Comparison of ENCODE assay signal across 1 fruit fly cellular context in genomic region chrX:12937825-12938520, dm6.
TF ChIP-seq lines count a peak whose summit lies in the region.

No protein-coding gene starts in this region.

TF ChIP-seq in whole organism, embryonic, 481 proteins besides CTCF, POLR2A, EP300 and RAD21 (continued from another document and continues in another):
- TF ChIP-seq CG15269 (tag; optimal IDR thresholded peaks at IDR 0.05; lab: Kevin White, UChicago) (peak; percentile 61), CG13775 (GFP tag; optimal IDR thresholded peaks at IDR 0.05; lab: Kevin White, UChicago) (peak; percentile 5), fd96Cb (tag; optimal IDR thresholded peaks at IDR 0.05; lab: Kevin White, UChicago) (peak; percentile 55), CG12659 (GFP tag; optimal IDR thresholded peaks at IDR 0.05; lab: Kevin White, UChicago) (peak; percentile 29), CG14710 (tag; optimal IDR thresholded peaks at IDR 0.05; lab: Kevin White, UChicago) (peak; percentile 39), CG11560 (tag; IDR thresholded peaks at IDR 0.05; lab: Robert Waterston, UW) (no peak), CG9797 (GFP tag; optimal IDR thresholded peaks at IDR 0.05; lab: Kevin White, UChicago) (no peak), Abd-B (GFP tag; optimal IDR thresholded peaks at IDR 0.05; lab: Kevin White, UChicago) (peak; percentile 16), CoRest (tag; optimal IDR thresholded peaks at IDR 0.05; lab: Kevin White, UChicago) (peak; percentile 54), gem (tag; optimal IDR thresholded peaks at IDR 0.05; lab: Kevin White, UChicago) (peak; percentile 76), hkb (optimal IDR thresholded peaks at IDR 0.05; lab: Kevin White, UChicago) (no peak), hkb (GFP tag; IDR thresholded peaks at IDR 0.05; lab: Robert Waterston, UW) (0 out of 2 replicates have a peak, but pooled peaks have one; percentile 27), crol (GFP tag; IDR thresholded peaks at IDR 0.05; lab: Robert Waterston, UW) (peak; percentile 46; the same call in 1 of the 2 replicates), CG13894 (tag; optimal IDR thresholded peaks at IDR 0.05; lab: Kevin White, UChicago) (peak; percentile 24), CG12299 (tag; optimal IDR thresholded peaks at IDR 0.05; lab: Kevin White, UChicago) (no peak), CG32772 (GFP tag; IDR thresholded peaks at IDR 0.05; lab: Robert Waterston, UW) (0 out of 2 replicates have a peak, but pooled peaks have one; percentile 15), CG18599 (GFP tag; optimal IDR thresholded peaks at IDR 0.05; lab: Kevin White, UChicago) (peak; percentile 82), CG6813 (GFP tag; optimal IDR thresholded peaks at IDR 0.05; lab: Kevin White, UChicago) (no peak), wor (GFP tag; IDR thresholded peaks at IDR 0.05; lab: Robert Waterston, UW) (0 out of 2 replicates have a peak, but pooled peaks have one; percentile 25), CG10267 (tag; optimal IDR thresholded peaks at IDR 0.05; lab: Kevin White, UChicago) (peak; percentile 37), CG10654 (GFP tag; optimal IDR thresholded peaks at IDR 0.05; lab: Kevin White, UChicago) (no peak), Atf6 (GFP tag; IDR thresholded peaks at IDR 0.05; lab: Robert Waterston, UW) (peak; percentile 52; the same call in 1 of the 2 replicates), chinmo (GFP tag; IDR thresholded peaks at IDR 0.05; lab: Robert Waterston, UW; ENCODE audit: partially characterized antibody) (0 out of 4 replicates have a peak, but pooled peaks have one; percentile 56), Meics (GFP tag; optimal IDR thresholded peaks at IDR 0.05; lab: Kevin White, UChicago) (peak; percentile 63), D19B (GFP tag; optimal IDR thresholded peaks at IDR 0.05; lab: Kevin White, UChicago) (no peak), CG1832 (GFP tag; optimal IDR thresholded peaks at IDR 0.05; lab: Kevin White, UChicago) (peak; percentile 94), abd-A (tag; optimal IDR thresholded peaks at IDR 0.05; lab: Kevin White, UChicago) (peak; percentile 49), Eip74EF (GFP tag; optimal IDR thresholded peaks at IDR 0.05; lab: Kevin White, UChicago) (peak in 1 of 2 experiments; percentile 12), Blimp-1 (GFP tag; optimal IDR thresholded peaks at IDR 0.05; lab: Kevin White, UChicago) (peak; percentile 49), sug (tag; optimal IDR thresholded peaks at IDR 0.05; lab: Kevin White, UChicago) (peak; percentile 12), Poxn (GFP tag; IDR thresholded peaks at IDR 0.05; lab: Robert Waterston, UW) (no peak), Nf-YC (tag; optimal IDR thresholded peaks at IDR 0.05; lab: Kevin White, UChicago) (peak; percentile 61), scrt (GFP tag; optimal IDR thresholded peaks at IDR 0.05; lab: Kevin White, UChicago) (peak; percentile 28), zf30C (GFP tag; optimal IDR thresholded peaks at IDR 0.05; lab: Kevin White, UChicago) (peak; percentile 78), unpg (GFP tag; optimal IDR thresholded peaks at IDR 0.05; lab: Kevin White, UChicago) (peak; percentile 44), CG2678 (tag; optimal IDR thresholded peaks at IDR 0.05; lab: Kevin White, UChicago) (peak; percentile 76), nerfin-2 (GFP tag; IDR thresholded peaks at IDR 0.05; lab: Robert Waterston, UW; ENCODE audit: partially characterized antibody) (no peak), dmrt99B (tag; optimal IDR thresholded peaks at IDR 0.05; lab: Kevin White, UChicago) (peak; percentile 73), Ada2b (GFP tag; IDR thresholded peaks at IDR 0.05; lab: Robert Waterston, UW) (no peak), D (optimal IDR thresholded peaks at IDR 0.05; lab: Kevin White, UChicago) (peak; percentile 84), D (GFP tag; optimal IDR thresholded peaks at IDR 0.05; lab: Kevin White, UChicago) (no peak), seq (GFP tag; IDR thresholded peaks at IDR 0.05; lab: Robert Waterston, UW) (peak; percentile 80; the same call in 1 of the 2 replicates), Fer3 (tag; optimal IDR thresholded peaks at IDR 0.05; lab: Kevin White, UChicago) (peak; percentile 49), z (GFP tag; IDR thresholded peaks at IDR 0.05; lab: Robert Waterston, UW) (no peak), insv (GFP tag; optimal IDR thresholded peaks at IDR 0.05; lab: Kevin White, UChicago) (peak in 1 of 2 experiments; percentile 45), ATbp (GFP tag; optimal IDR thresholded peaks at IDR 0.05; lab: Kevin White, UChicago) (peak; percentile 17), CG17361 (GFP tag; IDR thresholded peaks at IDR 0.05; lab: Robert Waterston, UW) (peak; percentile 56), Gsc (GFP tag; IDR thresholded peaks at IDR 0.05; lab: Robert Waterston, UW) (no peak), Side (GFP tag; optimal IDR thresholded peaks at IDR 0.05; lab: Kevin White, UChicago) (no peak), Trl (optimal IDR thresholded peaks at IDR 0.05; lab: Kevin White, UChicago) (peak; percentile 70 to 80), Trl (GFP tag; optimal IDR thresholded peaks at IDR 0.05; lab: Kevin White, UChicago) (no peak), CG17829 (tag; optimal IDR thresholded peaks at IDR 0.05; lab: Kevin White, UChicago) (peak; percentile 39), CG16815 (GFP tag; optimal IDR thresholded peaks at IDR 0.05; lab: Kevin White, UChicago) (no peak), Hr3 (GFP tag; optimal IDR thresholded peaks at IDR 0.05; lab: Kevin White, UChicago) (peak; percentile 20), cg (GFP tag; optimal IDR thresholded peaks at IDR 0.05; lab: Kevin White, UChicago) (peak; percentile 89), NC2β (GFP tag; optimal IDR thresholded peaks at IDR 0.05; lab: Kevin White, UChicago) (no peak), sqz (GFP tag; optimal IDR thresholded peaks at IDR 0.05; lab: Kevin White, UChicago) (peak; percentile 39), vvl (GFP tag; IDR thresholded peaks at IDR 0.05; lab: Robert Waterston, UW) (peak; percentile 31; the same call in 1 of the 2 replicates), toy (GFP tag; IDR thresholded peaks at IDR 0.05; lab: Robert Waterston, UW) (no peak), lab (GFP tag; optimal IDR thresholded peaks at IDR 0.05; lab: Kevin White, UChicago) (peak; percentile 67), CG7357 (GFP tag; IDR thresholded peaks at IDR 0.05; lab: Robert Waterston, UW) (peak; percentile 40; the same call in 1 of the 3 replicates), ato (GFP tag; IDR thresholded peaks at IDR 0.05; lab: Robert Waterston, UW; ENCODE audit: partially characterized antibody) (no peak), Hey (tag; optimal IDR thresholded peaks at IDR 0.05; lab: Kevin White, UChicago) (no peak), CG10959 (GFP tag; IDR thresholded peaks at IDR 0.05; lab: Robert Waterston, UW) (no peak), CG8924 (tag; optimal IDR thresholded peaks at IDR 0.05; lab: Kevin White, UChicago) (peak; percentile 59), CG14860 (GFP tag; IDR thresholded peaks at IDR 0.05; lab: Robert Waterston, UW; ENCODE audit: partially characterized antibody) (no peak), CG11504 (tag; optimal IDR thresholded peaks at IDR 0.05; lab: Kevin White, UChicago) (peak; percentile 71), yki (optimal IDR thresholded peaks at IDR 0.05; lab: Kevin White, UChicago) (peak; percentile 54), org-1 (GFP tag; optimal IDR thresholded peaks at IDR 0.05; lab: Kevin White, UChicago) (peak; percentile 6), Hmr (GFP tag; optimal IDR thresholded peaks at IDR 0.05; lab: Kevin White, UChicago) (peak; percentile 72), CG18262 (tag; optimal IDR thresholded peaks at IDR 0.05; lab: Kevin White, UChicago) (peak; percentile 67), CG17186 (GFP tag; optimal IDR thresholded peaks at IDR 0.05; lab: Kevin White, UChicago) (no peak), Sin3A (optimal IDR thresholded peaks at IDR 0.05; lab: Kevin White, UChicago) (no peak), pzg (GFP tag; optimal IDR thresholded peaks at IDR 0.05; lab: Kevin White, UChicago) (no peak), Xrp1 (GFP tag; IDR thresholded peaks at IDR 0.05; lab: Robert Waterston, UW) (no peak), CG3847 (GFP tag; IDR thresholded peaks at IDR 0.05; lab: Robert Waterston, UW) (0 out of 2 replicates have a peak, but pooled peaks have one; percentile 10), pfk (GFP tag; optimal IDR thresholded peaks at IDR 0.05; lab: Kevin White, UChicago) (no peak), Rfx (GFP tag; IDR thresholded peaks at IDR 0.05; lab: Robert Waterston, UW) (peak; percentile 16; the same call in 1 of the 2 replicates), Dek (tag; optimal IDR thresholded peaks at IDR 0.05; lab: Kevin White, UChicago) (peak; percentile 28), CG7839 (tag; optimal IDR thresholded peaks at IDR 0.05; lab: Kevin White, UChicago) (peak; percentile 73), CG9932 (GFP tag; IDR thresholded peaks at IDR 0.05; lab: Robert Waterston, UW) (peak; percentile 43), sisA (GFP tag; IDR thresholded peaks at IDR 0.05; lab: Robert Waterston, UW) (no peak; the same call in 1 of the 2 replicates), nmo (GFP tag; optimal IDR thresholded peaks at IDR 0.05; lab: Kevin White, UChicago) (peak; percentile 57), Lpt (GFP tag; optimal IDR thresholded peaks at IDR 0.05; lab: Kevin White, UChicago) (no peak), dm (GFP tag; optimal IDR thresholded peaks at IDR 0.05; lab: Kevin White, UChicago) (no peak), klu (GFP tag; IDR thresholded peaks at IDR 0.05; lab: Robert Waterston, UW) (0 out of 2 replicates have a peak, but pooled peaks have one; percentile 17), slp2 (GFP tag; optimal IDR thresholded peaks at IDR 0.05; lab: Kevin White, UChicago) (no peak), HHEX (GFP tag; optimal IDR thresholded peaks at IDR 0.05; lab: Kevin White, UChicago) (peak; percentile 31), CG8388 (GFP tag; optimal IDR thresholded peaks at IDR 0.05; lab: Kevin White, UChicago) (peak; percentile 46), CG6854 (GFP tag; optimal IDR thresholded peaks at IDR 0.05; lab: Kevin White, UChicago) (peak; percentile 44), exex (tag; optimal IDR thresholded peaks at IDR 0.05; lab: Kevin White, UChicago) (peak; percentile 26), Opbp (GFP tag; IDR thresholded peaks at IDR 0.05; lab: Robert Waterston, UW; ENCODE audit: partially characterized antibody) (no peak), CG6689 (GFP tag; IDR thresholded peaks at IDR 0.05; lab: Robert Waterston, UW) (peak; percentile 31; the same call in 1 of the 2 replicates), tll (GFP tag; optimal IDR thresholded peaks at IDR 0.05; lab: Kevin White, UChicago) (peak in 1 of 2 experiments; percentile 47), CG4617 (GFP tag; optimal IDR thresholded peaks at IDR 0.05; lab: Kevin White, UChicago; ENCODE audit: borderline replicate concordance) (no peak), pros (GFP tag; optimal IDR thresholded peaks at IDR 0.05; lab: Kevin White, UChicago) (peak; percentile 67), CG6654 (GFP tag; optimal IDR thresholded peaks at IDR 0.05; lab: Kevin White, UChicago) (no peak), CG10543 (GFP tag; optimal IDR thresholded peaks at IDR 0.05; lab: Kevin White, UChicago) (no peak), CG17359 (tag; optimal IDR thresholded peaks at IDR 0.05; lab: Kevin White, UChicago) (peak; percentile 66), CG7928 (GFP tag; optimal IDR thresholded peaks at IDR 0.05; lab: Kevin White, UChicago) (no peak), CG32532 (GFP tag; IDR thresholded peaks at IDR 0.05; lab: Robert Waterston, UW) (peak; percentile 30; the same call in 1 of the 2 replicates), Oli (tag; optimal IDR thresholded peaks at IDR 0.05; lab: Kevin White, UChicago) (peak; percentile 53), CG18476 (GFP tag; optimal IDR thresholded peaks at IDR 0.05; lab: Kevin White, UChicago) (no peak), so (GFP tag; IDR thresholded peaks at IDR 0.05; lab: Robert Waterston, UW) (no peak), CG15514 (GFP tag; optimal IDR thresholded peaks at IDR 0.05; lab: Kevin White, UChicago) (peak; percentile 23), CG2120 (GFP tag; optimal IDR thresholded peaks at IDR 0.05; lab: Kevin White, UChicago) (peak; percentile 36), ewg (GFP tag; optimal IDR thresholded peaks at IDR 0.05; lab: Kevin White, UChicago) (peak; percentile 77), CG3065 (GFP tag; optimal IDR thresholded peaks at IDR 0.05; lab: Kevin White, UChicago) (no peak), grau (tag; optimal IDR thresholded peaks at IDR 0.05; lab: Kevin White, UChicago) (peak; percentile 61), CG30403 (GFP tag; optimal IDR thresholded peaks at IDR 0.05; lab: Kevin White, UChicago) (peak; percentile 29), CG13296 (GFP tag; optimal IDR thresholded peaks at IDR 0.05; lab: Kevin White, UChicago) (peak; percentile 23), Awh (GFP tag; IDR thresholded peaks at IDR 0.05; lab: Robert Waterston, UW) (0 out of 2 replicates have a peak, but pooled peaks have one; percentile 15), az2 (GFP tag; optimal IDR thresholded peaks at IDR 0.05; lab: Kevin White, UChicago) (no peak), lola (GFP tag; optimal IDR thresholded peaks at IDR 0.05; lab: Kevin White, UChicago) (peak in 1 of 3 experiments; percentile 43), fu2 (GFP tag; optimal IDR thresholded peaks at IDR 0.05; lab: Kevin White, UChicago) (no peak), sens (GFP tag; lab: Kevin White, UChicago) (peak; percentile 49), CG1647 (GFP tag; optimal IDR thresholded peaks at IDR 0.05; lab: Kevin White, UChicago) (no peak), tgo (GFP tag; IDR thresholded peaks at IDR 0.05; lab: Robert Waterston, UW) (peak; percentile 49; the same call in 1 of the 3 replicates), CG1529 (GFP tag; optimal IDR thresholded peaks at IDR 0.05; lab: Kevin White, UChicago) (no peak), slbo (GFP tag; IDR thresholded peaks at IDR 0.05; lab: Robert Waterston, UW) (peak; percentile 42; the same call in 1 of the 2 replicates), ken (GFP tag; IDR thresholded peaks at IDR 0.05; lab: Robert Waterston, UW) (no peak), CG12104 (GFP tag; optimal IDR thresholded peaks at IDR 0.05; lab: Kevin White, UChicago) (no peak), bcd (GFP tag; optimal IDR thresholded peaks at IDR 0.05; lab: Kevin White, UChicago) (peak; percentile 34), onecut (GFP tag; IDR thresholded peaks at IDR 0.05; lab: Robert Waterston, UW) (no peak), E2f2 (GFP tag; IDR thresholded peaks at IDR 0.05; lab: Robert Waterston, UW) (peak; percentile 29; the same call in 1 of the 2 replicates), CG15011 (GFP tag; optimal IDR thresholded peaks at IDR 0.05; lab: Kevin White, UChicago) (peak; percentile 0), PHDP (tag; optimal IDR thresholded peaks at IDR 0.05; lab: Kevin White, UChicago) (peak; percentile 60), Antp (GFP tag; optimal IDR thresholded peaks at IDR 0.05; lab: Kevin White, UChicago) (no peak), Dref (GFP tag; IDR thresholded peaks at IDR 0.05; lab: Robert Waterston, UW) (no peak), nom (GFP tag; optimal IDR thresholded peaks at IDR 0.05; lab: Kevin White, UChicago) (no peak)
